Worm (Caenorhabditis elegans) whole organism, L1 larva: ENCODE results near the gene hda-4.

Source experiments
- ceh-8 ChIP-seq: fragments of 200-800 bp; sonication (Bioruptor generic); optimal IDR thresholded peaks from 2 replicates; lab custom pipeline; 2018; ENCODE audit warnings: mild to moderate bottlenecking, missing genetic modification characterization, moderate library complexity, missing compliant biosample characterization
- fos-1 ChIP-seq: fragments of 150-350 bp; optimal IDR thresholded peaks from 2 replicates; lab custom pipeline; 2014; ENCODE audit warnings: missing biosample characterization, missing genetic modification characterization
- lin-15B ChIP-seq: fragments of 150-350 bp; sonication (generic microtip); optimal IDR thresholded peaks from 3 replicates; lab custom pipeline; 2014; ENCODE audit warnings: missing biosample characterization, missing genetic modification characterization
- skn-1 ChIP-seq: fragments of 150-350 bp; optimal IDR thresholded peaks from 2 replicates; lab custom pipeline; 2014; ENCODE audit warnings: missing biosample characterization, missing genetic modification characterization
- tlp-1 ChIP-seq: fragments of 150-350 bp; optimal IDR thresholded peaks from 2 replicates; lab custom pipeline; 2014; ENCODE audit warnings: missing biosample characterization, missing genetic modification characterization
- vab-15 ChIP-seq: sonication (generic microtip); optimal IDR thresholded peaks from 2 replicates; lab custom pipeline; 2017; ENCODE audit warnings: missing genotype, mild to moderate bottlenecking, missing genetic modification characterization, missing compliant biosample characterization
- ztf-11 ChIP-seq, 2 experiments: sonication (generic microtip); optimal IDR thresholded peaks; 2 replicates each; lab custom pipeline; 2016 to 2017; ENCODE audit warnings: missing genetic modification characterization in 2 of 2, missing biosample characterization in 1 of 2, missing compliant biosample characterization in 1 of 2

DNA sequence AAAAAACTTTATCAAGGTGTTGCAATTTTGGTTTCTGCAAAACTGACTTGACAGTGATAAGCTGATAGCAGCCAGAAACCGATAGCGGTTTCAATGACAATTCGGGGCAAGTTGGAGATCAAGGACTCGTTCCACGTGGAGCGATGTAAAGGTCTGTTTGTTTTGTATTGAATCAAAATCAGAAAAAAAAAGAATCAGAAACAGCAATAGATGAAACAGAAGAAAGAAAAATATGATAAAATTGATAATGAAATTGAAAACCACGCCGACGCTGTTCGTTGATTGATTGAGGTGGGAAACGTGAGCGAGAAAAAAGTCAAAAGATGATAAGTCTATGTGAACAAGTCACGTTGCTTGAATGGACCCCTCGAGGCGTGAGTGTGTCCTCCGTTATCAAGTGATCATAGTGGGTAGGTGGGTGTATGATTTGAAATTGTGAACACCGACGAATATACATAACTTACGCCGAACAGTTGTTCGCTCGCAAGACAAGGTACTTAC is 46.0 kb downstream of the hda-4 start:
- TF ChIP-seq skn-1 (tag; lab: Kevin White, UChicago) (no peak), ceh-8 (GFP tag; lab: Kevin White, UChicago) (no peak), tlp-1 (tag; lab: Kevin White, UChicago) (no peak), lin-15B (tag; lab: Kevin White, UChicago) (no peak), ztf-11 (tag; optimal IDR thresholded peaks at IDR 0.05; lab: Kevin White, UChicago) (no peak), vab-15 (tag; lab: Kevin White, UChicago) (no peak), fos-1 (tag; lab: Kevin White, UChicago) (no peak)
